Worm (Caenorhabditis elegans) whole organism, late embryonic: Measurements from ENCODE around the gene rib-1.

Experiments
- C08G9.2 ChIP-seq: sonication (generic microtip); optimal IDR thresholded peaks from 2 replicates; lab custom pipeline; 2016; ENCODE audit warnings: mild to moderate bottlenecking, missing genetic modification characterization, moderate library complexity, missing compliant biosample characterization
- C38D4.7 ChIP-seq: fragments of 200-800 bp; sonication (Bioruptor generic); optimal IDR thresholded peaks from 2 replicates; lab custom pipeline; 2018; ENCODE audit warnings: mild to moderate bottlenecking, missing genetic modification characterization, moderate library complexity, missing compliant biosample characterization
- F13H6.1 ChIP-seq: sonication (generic microtip); optimal IDR thresholded peaks from 2 replicates; lab custom pipeline; 2016; ENCODE audit warnings: missing genetic modification characterization, missing compliant biosample characterization
- K02D7.2 ChIP-seq: sonication (generic microtip); optimal IDR thresholded peaks from 2 replicates; lab custom pipeline; 2017; ENCODE audit warnings: mild to moderate bottlenecking, missing genetic modification characterization, missing compliant biosample characterization
- Y22D7AL.16 ChIP-seq: sonication (generic microtip); optimal IDR thresholded peaks from 2 replicates; lab custom pipeline; 2016; ENCODE audit warnings: missing genetic modification characterization, missing compliant biosample characterization
- ama-1 ChIP-seq: fragments of 150-350 bp; optimal IDR thresholded peaks from 2 replicates; lab custom pipeline; 2014
- ceh-14 ChIP-seq: sonication (generic microtip); optimal IDR thresholded peaks from 2 replicates; lab custom pipeline; 2016; ENCODE audit warnings: missing genotype, missing genetic modification characterization, missing compliant biosample characterization
- ceh-18 ChIP-seq: sonication (generic microtip); optimal IDR thresholded peaks from 2 replicates; lab custom pipeline; 2016; ENCODE audit warnings: missing genetic modification characterization, missing compliant biosample characterization
- ceh-19 ChIP-seq: fragments of 200-800 bp; sonication (Bioruptor generic); optimal IDR thresholded peaks from 2 replicates; lab custom pipeline; 2018; ENCODE audit warnings: mild to moderate bottlenecking, missing genetic modification characterization, missing compliant biosample characterization
- ceh-2 ChIP-seq: sonication (generic microtip); optimal IDR thresholded peaks from 2 replicates; lab custom pipeline; 2016; ENCODE audit warnings: missing genotype, missing genetic modification characterization, missing compliant biosample characterization
- ceh-22 ChIP-seq: sonication (generic microtip); optimal IDR thresholded peaks from 2 replicates; lab custom pipeline; 2017; ENCODE audit warnings: missing biosample characterization, missing genetic modification characterization
- ceh-24 ChIP-seq: sonication (generic microtip); optimal IDR thresholded peaks from 2 replicates; lab custom pipeline; 2016; ENCODE audit warnings: mild to moderate bottlenecking, missing genetic modification characterization, missing compliant biosample characterization
- ceh-30 ChIP-seq: fragments of 150-350 bp; optimal IDR thresholded peaks from 2 replicates; lab custom pipeline; 2014; ENCODE audit warnings: missing biosample characterization, missing genetic modification characterization
- ceh-34 ChIP-seq: sonication (generic microtip); optimal IDR thresholded peaks from 2 replicates; lab custom pipeline; 2016; ENCODE audit warnings: mild to moderate bottlenecking, missing genetic modification characterization, missing compliant biosample characterization
- ceh-45 ChIP-seq: fragments of 200-800 bp; sonication (Bioruptor generic); IDR thresholded peaks from 2 replicates; pipeline ENCODE4 v1.3.6; 2022; ENCODE audit warnings: missing genetic modification reagents, missing genetic modification characterization, missing compliant biosample characterization
- ceh-9 ChIP-seq: sonication (generic microtip); optimal IDR thresholded peaks from 2 replicates; lab custom pipeline; 2016; ENCODE audit warnings: mild to moderate bottlenecking, missing genetic modification characterization, inconsistent platforms, missing compliant biosample characterization
- che-1 ChIP-seq: sonication (generic microtip); optimal IDR thresholded peaks from 2 replicates; lab custom pipeline; 2016; ENCODE audit warnings: mild to moderate bottlenecking, missing genetic modification characterization, missing compliant biosample characterization
- dve-1 ChIP-seq: sonication (generic microtip); optimal IDR thresholded peaks from 2 replicates; lab custom pipeline; 2017; ENCODE audit warnings: antibody characterized with exemption, mild to moderate bottlenecking, missing genetic modification characterization, missing compliant biosample characterization
- gmeb-2 ChIP-seq: sonication (generic microtip); optimal IDR thresholded peaks from 2 replicates; lab custom pipeline; 2016; ENCODE audit warnings: missing genetic modification characterization, inconsistent platforms, missing compliant biosample characterization
- hlh-15 ChIP-seq: sonication (generic microtip); optimal IDR thresholded peaks from 2 replicates; lab custom pipeline; 2016; ENCODE audit warnings: missing genetic modification characterization, missing compliant biosample characterization
- hlh-8 ChIP-seq: sonication (generic microtip); optimal IDR thresholded peaks from 2 replicates; lab custom pipeline; 2016; ENCODE audit warnings: missing genotype, missing genetic modification characterization, missing compliant biosample characterization
- lin-11 ChIP-seq: fragments of 200-800 bp; sonication (Bioruptor generic); optimal IDR thresholded peaks from 2 replicates; lab custom pipeline; 2018; ENCODE audit warnings: mild to moderate bottlenecking, missing genetic modification characterization, missing compliant biosample characterization
- nfya-1 ChIP-seq: sonication (generic microtip); optimal IDR thresholded peaks from 2 replicates; lab custom pipeline; 2017; ENCODE audit warnings: missing genetic modification characterization, mild to moderate bottlenecking, missing compliant biosample characterization, antibody characterized with exemption, moderate library complexity
- nhr-11 ChIP-seq: fragments of 150-350 bp; optimal IDR thresholded peaks from 2 replicates; lab custom pipeline; 2014; ENCODE audit warnings: missing biosample characterization, missing genetic modification characterization
- nhr-232 ChIP-seq: sonication (generic microtip); optimal IDR thresholded peaks from 2 replicates; lab custom pipeline; 2016; ENCODE audit warnings: missing genetic modification characterization, missing compliant biosample characterization
- pag-3 ChIP-seq: sonication (generic microtip); optimal IDR thresholded peaks from 2 replicates; lab custom pipeline; 2016; ENCODE audit warnings: missing compliant biosample characterization, missing genetic modification characterization, borderline replicate concordance
- pqm-1 ChIP-seq: sonication (generic microtip); optimal IDR thresholded peaks from 2 replicates; lab custom pipeline; 2016; ENCODE audit warnings: missing genetic modification characterization, missing compliant biosample characterization
- pros-1 ChIP-seq: fragments of 150-350 bp; optimal IDR thresholded peaks from 2 replicates; lab custom pipeline; 2014; ENCODE audit warnings: missing biosample characterization, missing genetic modification reagents, missing genetic modification characterization
- syd-9 ChIP-seq: sonication (generic microtip); optimal IDR thresholded peaks from 2 replicates; lab custom pipeline; 2016; ENCODE audit warnings: mild to moderate bottlenecking, missing genetic modification characterization, moderate library complexity, missing compliant biosample characterization
- tbx-2 ChIP-seq: sonication (generic microtip); optimal IDR thresholded peaks from 2 replicates; lab custom pipeline; 2016; ENCODE audit warnings: missing genetic modification characterization, missing compliant biosample characterization
- unc-3 ChIP-seq, 2 experiments: fragments of 200-800 bp in 1 of 2; sonication (Bioruptor generic) in 1 of 2; sonication (generic microtip) in 1 of 2; conservative IDR thresholded peaks in 1 of 2; optimal IDR thresholded peaks in 1 of 2; 2 replicates each; pipeline versions ENCODE4 v1.3.6 to Lab custom; 2016 to 2022; ENCODE audit warnings: missing compliant biosample characterization in 2 of 2, missing genetic modification characterization in 2 of 2, missing genetic modification reagents in 1 of 2

rib-1 gene

DNA sequence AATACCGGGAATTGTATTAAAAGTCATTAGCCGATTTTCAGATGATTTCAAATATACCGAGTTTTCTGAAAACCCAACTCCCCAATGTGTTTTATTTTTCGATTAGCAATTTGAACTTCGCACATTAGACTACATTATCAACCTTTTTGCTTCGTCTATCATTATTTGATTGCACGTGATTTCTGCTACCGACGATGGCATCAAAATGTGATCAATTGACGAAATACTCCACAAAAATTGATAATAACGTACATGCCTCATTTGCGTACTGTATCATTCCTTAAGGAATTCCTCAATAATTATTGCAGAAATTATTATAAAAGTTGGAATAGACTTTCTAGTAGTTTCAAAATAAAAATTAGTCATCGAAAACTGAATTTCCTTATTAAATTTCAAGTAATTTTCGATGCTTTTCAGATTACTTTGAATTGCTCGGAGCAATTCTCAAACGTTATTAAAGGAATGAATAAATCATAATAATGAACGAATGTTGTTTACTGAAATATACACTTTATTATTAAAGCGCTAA lies 45.2 kb downstream of the rib-1 start:
- TF ChIP-seq ceh-34 (tag; lab: Kevin White, UChicago) (no peak), Y22D7AL.16 (no peak), ceh-9 (tag; lab: Kevin White, UChicago) (no peak), nfya-1 (no peak), hlh-15 (no peak), gmeb-2 (tag; lab: Kevin White, UChicago) (no peak), ceh-24 (tag; lab: Kevin White, UChicago) (no peak), che-1 (no peak), lin-11 (tag; lab: Kevin White, UChicago) (no peak), pag-3 (tag; lab: Kevin White, UChicago) (no peak), nhr-11 (tag; lab: Kevin White, UChicago) (no peak)

DNA sequence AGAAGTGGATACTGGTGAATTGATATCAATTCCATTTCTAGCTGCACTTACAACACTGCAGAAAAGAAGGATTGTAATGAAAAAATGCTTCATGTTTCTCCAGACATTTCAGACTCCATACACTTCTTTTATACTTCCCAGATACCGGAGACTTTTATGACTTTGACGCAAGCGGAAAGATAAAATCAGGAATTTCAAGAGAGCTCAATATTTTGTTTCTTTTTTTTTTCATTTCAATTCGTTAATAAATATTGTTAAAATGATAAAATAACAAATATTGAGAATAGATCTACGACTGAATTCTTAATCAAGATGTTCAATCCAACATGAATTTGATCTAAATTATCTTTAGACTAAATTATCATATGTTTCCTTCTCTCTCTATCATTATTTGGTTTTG lies 46.9 kb downstream of the rib-1 start, which contains the start of gene lys-5:
Gene lys-5, minus strand, starts transcription at position 101 of the 400 bp plus-strand sequence.
- TF ChIP-seq ceh-45 (GFP tag; lab: Robert Waterston, UW) (no peak), ceh-19 (GFP tag; lab: Kevin White, UChicago) (no peak), dve-1 (tag; lab: Kevin White, UChicago) (no peak), ceh-30 (tag; lab: Kevin White, UChicago) (no peak), ceh-18 (tag; lab: Kevin White, UChicago) (no peak), pros-1 (no peak), gmeb-2 (tag; lab: Kevin White, UChicago) (no peak), C08G9.2 (no peak), unc-3 (GFP tag; conservative IDR thresholded peaks at IDR 0.05; lab: Robert Waterston, UW) (no peak), unc-3 (tag; optimal IDR thresholded peaks at IDR 0.05; lab: Kevin White, UChicago) (no peak), ama-1 (no peak), che-1 (no peak), ceh-14 (no peak), syd-9 (tag; lab: Kevin White, UChicago) (no peak), hlh-15 (no peak), K02D7.2 (tag; lab: Kevin White, UChicago) (no peak)

DNA sequence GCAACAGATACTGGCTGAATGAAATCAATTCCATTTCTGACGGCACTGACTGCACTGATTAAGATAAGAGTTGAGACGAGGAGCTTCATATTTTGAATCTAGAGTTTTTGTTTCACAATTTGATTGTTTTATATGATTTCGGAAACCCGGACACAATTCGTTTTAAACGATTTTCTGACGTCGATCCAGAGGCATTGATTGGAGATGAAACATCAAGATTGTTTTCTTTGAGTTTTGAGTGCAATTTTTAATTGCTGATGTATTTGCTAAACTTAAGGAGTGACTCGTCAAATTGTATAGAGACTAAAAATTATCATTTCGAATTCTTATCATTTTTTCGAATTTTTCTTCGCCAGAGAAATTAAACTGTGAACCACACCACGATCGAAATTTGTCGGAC lies 49.3 kb downstream of the rib-1 start, which contains the start of gene lys-6:
Gene lys-6, minus strand, starts transcription at position 101 of the 400 bp plus-strand sequence.
- no peak for TF ChIP-seq F13H6.1 (tag; lab: Kevin White, UChicago)
- no peak for TF ChIP-seq C38D4.7 (GFP tag; lab: Kevin White, UChicago)
- no peak for TF ChIP-seq hlh-8
- TF ChIP-seq pqm-1: no peak

DNA sequence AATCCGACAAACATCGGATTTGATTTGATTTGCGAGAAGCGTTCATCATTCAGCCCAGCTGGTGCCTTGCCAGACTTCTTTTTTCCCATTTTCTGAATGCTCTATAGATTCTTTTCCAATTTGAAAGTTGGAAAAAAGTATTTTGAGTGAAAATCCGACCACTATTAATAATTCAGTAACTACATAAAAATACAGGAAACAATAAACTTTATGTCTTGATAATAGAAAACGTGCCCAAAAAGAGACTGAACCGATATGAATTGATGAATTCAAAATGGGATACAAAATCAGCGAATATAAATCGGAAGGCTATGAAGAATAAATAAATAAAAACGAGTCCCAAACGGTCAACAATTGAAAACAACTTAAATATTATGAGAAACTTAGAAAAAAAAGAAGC lies 53.2 kb downstream of the rib-1 start, which contains the start of gene F58B3.4:
Gene F58B3.4, minus strand, starts transcription at position 101 of the 400 bp plus-strand sequence.
- TF ChIP-seq hlh-15: no peak
- TF ChIP-seq Y22D7AL.16: no peak
- no peak for TF ChIP-seq lin-11 (tag; lab: Kevin White, UChicago)
- no peak for TF ChIP-seq tbx-2 (tag; lab: Kevin White, UChicago)
- no peak for TF ChIP-seq nhr-232 (tag; lab: Kevin White, UChicago)
- no peak for TF ChIP-seq ceh-22
- no peak for TF ChIP-seq ceh-30 (tag; lab: Kevin White, UChicago)
- no peak for TF ChIP-seq ceh-2 (tag; lab: Kevin White, UChicago)
- no peak for TF ChIP-seq ceh-45 (GFP tag; lab: Robert Waterston, UW)
